Fruit fly (Drosophila melanogaster) whole organism, wandering third instar larva: Measurements from ENCODE around the gene CG4213.
A peak's percentile ranks its signal among the peaks of the same experiment; 100 is the strongest.

ENCODE experiments used
- Abd-B ChIP-seq: fragments of >200 bp; optimal IDR thresholded peaks from 2 replicates; lab custom pipeline; 2017; ENCODE audit warnings: missing biosample characterization, missing genetic modification characterization
- CG32264 ChIP-seq: fragments of 200-800 bp; sonication (Bioruptor generic); optimal IDR thresholded peaks from 2 replicates; lab custom pipeline; 2016; ENCODE audit warnings: missing biosample characterization, missing genetic modification characterization
- CG9705 ChIP-seq: fragments of 200-800 bp; sonication (Bioruptor generic); optimal IDR thresholded peaks from 2 replicates; lab custom pipeline; 2018; ENCODE audit warnings: missing biosample characterization, mild to moderate bottlenecking, missing genetic modification characterization
- CrebA ChIP-seq: fragments of 200-800 bp; sonication (Bioruptor generic); optimal IDR thresholded peaks from 2 replicates; lab custom pipeline; 2016; ENCODE audit warnings: missing biosample characterization, mild to moderate bottlenecking, missing genetic modification characterization, borderline replicate concordance
- Dfd ChIP-seq: fragments of >200 bp; optimal IDR thresholded peaks from 2 replicates; lab custom pipeline; 2017; ENCODE audit warnings: missing biosample characterization, missing genetic modification characterization
- Dif ChIP-seq: fragments of 200-275, 200-300 bp; sonication (Bioruptor generic); optimal IDR thresholded peaks from 2 replicates; lab custom pipeline; 2018; ENCODE audit warnings: missing biosample characterization, missing genetic modification characterization; ENCODE audit not compliant: partially characterized antibody
- GATAd ChIP-seq: sonication (Bioruptor generic); optimal IDR thresholded peaks from 2 replicates; lab custom pipeline; 2016; ENCODE audit warnings: missing biosample characterization, missing genetic modification characterization
- HLH106 ChIP-seq: fragments of 200-800 bp; optimal IDR thresholded peaks from 3 replicates; lab custom pipeline; 2019; ENCODE audit warnings: missing biosample characterization, mild to moderate bottlenecking, missing genetic modification characterization, moderate library complexity
- Hnf4 ChIP-seq: fragments of 200-800 bp; sonication (Bioruptor generic); optimal IDR thresholded peaks from 2 replicates; lab custom pipeline; 2016; ENCODE audit warnings: missing biosample characterization, mild to moderate bottlenecking, missing genetic modification characterization
- Hr78 ChIP-seq: fragments of >200 bp; optimal IDR thresholded peaks from 2 replicates; lab custom pipeline; 2017; ENCODE audit warnings: missing biosample characterization, missing genetic modification characterization
- Hr83 ChIP-seq: fragments of 200-300 bp; sonication (Bioruptor generic); optimal IDR thresholded peaks from 2 replicates; lab custom pipeline; 2016; ENCODE audit warnings: missing biosample characterization, mild to moderate bottlenecking, missing genetic modification characterization, moderate library complexity; ENCODE audit not compliant: poor library complexity, severe bottlenecking
- Jra ChIP-seq: sonication (Bioruptor generic); optimal IDR thresholded peaks from 2 replicates; lab custom pipeline; 2016; ENCODE audit warnings: missing biosample characterization, missing genetic modification characterization
- Mio ChIP-seq: sonication (Bioruptor generic); optimal IDR thresholded peaks from 2 replicates; lab custom pipeline; 2016; ENCODE audit warnings: missing biosample characterization, missing genetic modification characterization
- Myc ChIP-seq: fragments of >200 bp; optimal IDR thresholded peaks from 2 replicates; lab custom pipeline; 2017
- N ChIP-seq: fragments of >200 bp; optimal IDR thresholded peaks from 2 replicates; lab custom pipeline; 2018; ENCODE audit warnings: missing biosample characterization, missing external identifiers, missing genetic modification characterization
- OdsH ChIP-seq: fragments of 200-800 bp; sonication (Bioruptor generic); optimal IDR thresholded peaks from 2 replicates; lab custom pipeline; 2016; ENCODE audit warnings: missing biosample characterization, mild to moderate bottlenecking, missing genetic modification characterization
- Rel ChIP-seq, 2 experiments: fragments of 200-800 bp; sonication (Bioruptor generic) in 1 of 2; optimal IDR thresholded peaks; 2 replicates in 1 of 2; 3 replicates in 1 of 2; lab custom pipeline; 2016 to 2019; ENCODE audit warnings: mild to moderate bottlenecking in 2 of 2, missing biosample characterization in 2 of 2, missing genetic modification characterization in 2 of 2, moderate library complexity in 1 of 2
- Sp1 ChIP-seq: fragments of 200-800 bp; sonication (Bioruptor generic); optimal IDR thresholded peaks from 3 replicates; lab custom pipeline; 2019; ENCODE audit warnings: missing biosample characterization, mild to moderate bottlenecking, missing genetic modification characterization, moderate library complexity
- br ChIP-seq: fragments of 200-800 bp; sonication (Bioruptor generic); optimal IDR thresholded peaks from 2 replicates; lab custom pipeline; 2016; ENCODE audit warnings: missing biosample characterization, missing genetic modification characterization
- brk ChIP-seq: fragments of 200-800 bp; sonication (Bioruptor generic); optimal IDR thresholded peaks from 2 replicates; lab custom pipeline; 2016; ENCODE audit warnings: missing biosample characterization, mild to moderate bottlenecking, missing genetic modification characterization
- dl ChIP-seq, 2 experiments: fragments of 175-275, 200-275 bp in 1 of 2; fragments of 200-275 bp in 1 of 2; sonication (Bioruptor generic); optimal IDR thresholded peaks; lab custom pipeline; 2018; ENCODE audit warnings: mild to moderate bottlenecking in 2 of 2, missing biosample characterization in 2 of 2, missing genetic modification characterization in 2 of 2, moderate library complexity in 2 of 2; ENCODE audit not compliant: partially characterized antibody in 2 of 2, insufficient read depth in 1 of 2
- dmrt93B ChIP-seq: fragments of 200-800 bp; sonication (Bioruptor generic); optimal IDR thresholded peaks from 2 replicates; lab custom pipeline; 2018; ENCODE audit warnings: missing biosample characterization, mild to moderate bottlenecking, missing genetic modification characterization
- dsf ChIP-seq: sonication (Bioruptor generic); optimal IDR thresholded peaks from 2 replicates; lab custom pipeline; 2016; ENCODE audit warnings: missing biosample characterization, missing genetic modification characterization, borderline replicate concordance
- ey ChIP-seq: fragments of 200-800 bp; sonication (Bioruptor generic); optimal IDR thresholded peaks from 2 replicates; lab custom pipeline; 2016; ENCODE audit warnings: missing biosample characterization, missing genetic modification characterization
- foxo ChIP-seq, 2 experiments: fragments of 200-800 bp; sonication (Bioruptor generic); optimal IDR thresholded peaks; 2 replicates in 1 of 2; 3 replicates in 1 of 2; lab custom pipeline; 2016 to 2017; ENCODE audit warnings: missing biosample characterization in 2 of 2, missing genetic modification characterization in 2 of 2
- fru ChIP-seq: fragments of 200-800 bp; sonication (Bioruptor generic); optimal IDR thresholded peaks from 3 replicates; lab custom pipeline; 2016; ENCODE audit warnings: missing biosample characterization, mild to moderate bottlenecking, missing genetic modification characterization
- h ChIP-seq: fragments of 200-800 bp; sonication (Bioruptor generic); optimal IDR thresholded peaks from 3 replicates; lab custom pipeline; 2016; ENCODE audit warnings: missing biosample characterization, mild to moderate bottlenecking, missing genetic modification characterization
- jim ChIP-seq: fragments of 175-275, 200-325 bp; sonication (Bioruptor generic); optimal IDR thresholded peaks from 2 replicates; lab custom pipeline; 2016; ENCODE audit warnings: missing biosample characterization, mild to moderate bottlenecking, missing genetic modification characterization
- lola ChIP-seq: fragments of >200 bp; optimal IDR thresholded peaks from 2 replicates; lab custom pipeline; 2017; ENCODE audit warnings: missing biosample characterization, missing genetic modification characterization
- pan ChIP-seq: fragments of >200 bp; optimal IDR thresholded peaks from 2 replicates; lab custom pipeline; 2017
- psq ChIP-seq: fragments of 200-800 bp; sonication (Bioruptor generic); optimal IDR thresholded peaks from 3 replicates; lab custom pipeline; 2017; ENCODE audit warnings: missing biosample characterization, mild to moderate bottlenecking, missing genetic modification characterization, moderate library complexity
- rgr ChIP-seq: fragments of 200-800 bp; sonication (Bioruptor generic); optimal IDR thresholded peaks from 3 replicates; lab custom pipeline; 2016; ENCODE audit warnings: missing biosample characterization, mild to moderate bottlenecking, missing genetic modification characterization
- sage ChIP-seq: fragments of 200-800 bp; sonication (Bioruptor generic); optimal IDR thresholded peaks from 2 replicates; lab custom pipeline; 2016; ENCODE audit warnings: missing biosample characterization, mild to moderate bottlenecking, missing genetic modification characterization
- sv ChIP-seq: fragments of 200-800 bp; sonication (Bioruptor generic); optimal IDR thresholded peaks from 3 replicates; lab custom pipeline; 2016; ENCODE audit warnings: missing biosample characterization, missing genetic modification characterization
- tai ChIP-seq: sonication (Bioruptor generic); optimal IDR thresholded peaks from 2 replicates; lab custom pipeline; 2016; ENCODE audit warnings: missing biosample characterization, missing genetic modification characterization
- usp ChIP-seq: fragments of >200 bp; optimal IDR thresholded peaks from 2 replicates; lab custom pipeline; 2017; ENCODE audit warnings: missing biosample characterization, missing genetic modification characterization
- woc ChIP-seq: sonication (Bioruptor generic); optimal IDR thresholded peaks from 2 replicates; lab custom pipeline; 2016; ENCODE audit warnings: missing biosample characterization, mild to moderate bottlenecking, missing genetic modification characterization

CG4213 gene

DNA sequence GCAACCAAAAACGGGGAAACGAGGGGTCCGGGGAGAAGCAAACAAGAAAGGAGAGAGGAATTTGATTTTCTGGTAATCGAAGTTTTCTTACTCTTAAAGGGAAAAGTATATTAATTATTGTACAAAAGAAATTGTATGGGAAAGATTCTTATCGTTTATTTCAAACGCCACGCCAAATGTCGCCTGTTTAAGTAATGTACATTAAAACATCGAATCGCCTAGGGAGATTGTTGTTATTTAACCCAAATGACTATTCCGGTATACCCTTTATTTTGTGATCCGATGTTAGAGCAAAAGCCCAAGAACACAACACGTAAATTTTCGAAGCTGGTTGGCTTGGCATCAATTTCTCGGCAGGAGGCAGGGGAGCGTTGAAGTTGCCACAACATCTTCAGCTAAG is 37.3 kb upstream of the CG4213 start:
- TF ChIP-seq sv (GFP tag; lab: Kevin White, UChicago) (no peak), OdsH (GFP tag; lab: Kevin White, UChicago) (peak; percentile 90), h (GFP tag; lab: Kevin White, UChicago) (peak; percentile 92), pan (lab: Kevin White, UChicago) (no peak), Sp1 (peak; percentile 92), psq (GFP tag; lab: Kevin White, UChicago) (peak; percentile 94), dmrt93B (GFP tag; lab: Kevin White, UChicago) (peak; percentile 80), br (peak; percentile 92), brk (peak; percentile 91), GATAd (GFP tag; lab: Kevin White, UChicago) (peak; percentile 10), woc (peak; percentile 99), CG9705 (GFP tag; lab: Kevin White, UChicago) (peak; percentile 85), Jra (GFP tag; lab: Kevin White, UChicago) (peak; percentile 82), ey (GFP tag; lab: Kevin White, UChicago) (peak; percentile 91), CrebA (GFP tag; lab: Kevin White, UChicago) (peak; percentile 72), tai (GFP tag; lab: Kevin White, UChicago) (peak; percentile 90), jim (GFP tag; lab: Kevin White, UChicago) (no peak), Hnf4 (GFP tag; lab: Kevin White, UChicago) (peak; percentile 90), sage (GFP tag; lab: Kevin White, UChicago) (peak; percentile 76), CG32264 (GFP tag; lab: Kevin White, UChicago) (peak; percentile 80), HLH106 (peak; percentile 94), Myc (no peak), dsf (GFP tag; lab: Kevin White, UChicago) (peak; percentile 80), foxo (GFP tag; optimal IDR thresholded peaks at IDR 0.05; lab: Kevin White, UChicago) (peak; percentile 16 to 92), rgr (GFP tag; lab: Kevin White, UChicago) (peak; percentile 89), dl (GFP tag; optimal IDR thresholded peaks at IDR 0.05; lab: Kevin White, UChicago; ENCODE audit: insufficient read depth in 1 of 2, partially characterized antibody in 2 of 2) (no peak), fru (GFP tag; lab: Kevin White, UChicago) (peak; percentile 92), lola (GFP tag; lab: Kevin White, UChicago) (no peak), Rel (GFP tag; optimal IDR thresholded peaks at IDR 0.05; lab: Kevin White, UChicago) (peak; percentile 51), Rel (tag; optimal IDR thresholded peaks at IDR 0.05; lab: Kevin White, UChicago) (peak; percentile 60)
- TF ChIP-seq, all 38 proteins: peak for 23

dm6 chr2L:437498-437897 is 35.5 kb upstream of the CG4213 start:
- TF ChIP-seq Myc (no peak), OdsH (GFP tag; lab: Kevin White, UChicago) (no peak), fru (GFP tag; lab: Kevin White, UChicago) (no peak), sage (GFP tag; lab: Kevin White, UChicago) (no peak), Hr78 (GFP tag; lab: Kevin White, UChicago) (no peak), Dif (GFP tag; lab: Kevin White, UChicago) (no peak), N (GFP tag; lab: Kevin White, UChicago) (no peak)

DNA sequence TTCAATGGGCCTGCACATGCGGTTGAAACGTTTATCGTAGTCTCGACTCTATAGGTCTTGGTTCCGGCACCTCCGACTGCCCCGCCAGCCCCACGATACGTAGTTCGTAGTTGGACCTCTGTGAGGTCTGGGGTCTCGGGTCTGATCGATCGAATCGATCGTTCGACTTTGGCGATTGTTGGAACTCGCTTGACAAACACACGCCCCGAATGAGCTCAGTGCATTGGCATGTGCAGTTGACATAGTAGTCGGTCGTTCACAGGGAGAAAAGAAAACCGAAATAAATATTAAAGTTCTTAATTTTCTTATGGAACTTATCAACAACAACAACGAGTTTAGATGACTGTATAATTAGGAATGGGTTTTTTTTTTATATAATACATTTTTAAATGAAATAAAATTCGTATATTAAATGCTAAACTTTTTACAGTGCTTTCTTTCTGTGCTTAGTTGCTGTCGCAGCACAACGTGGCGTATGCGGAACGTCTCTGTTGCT is 33.4 kb upstream of the CG4213 start:
- TF ChIP-seq dsf (GFP tag; lab: Kevin White, UChicago), result no peak
- no peak for TF ChIP-seq Dif (GFP tag; lab: Kevin White, UChicago)
- TF ChIP-seq N (GFP tag; lab: Kevin White, UChicago), result no peak
- no peak for TF ChIP-seq br
- no peak for TF ChIP-seq Dfd
- TF ChIP-seq h (GFP tag; lab: Kevin White, UChicago), result peak; percentile 52
- no peak for TF ChIP-seq Mio (GFP tag; lab: Kevin White, UChicago)
- TF ChIP-seq Sp1, result no peak
- peak; percentile 50 for TF ChIP-seq OdsH (GFP tag; lab: Kevin White, UChicago)
- TF ChIP-seq fru (GFP tag; lab: Kevin White, UChicago), result peak; percentile 6
- peak; percentile 36 for TF ChIP-seq rgr (GFP tag; lab: Kevin White, UChicago)
- peak; percentile 24 for TF ChIP-seq Hnf4 (GFP tag; lab: Kevin White, UChicago)
- TF ChIP-seq ey (GFP tag; lab: Kevin White, UChicago), result peak; percentile 16
- TF ChIP-seq tai (GFP tag; lab: Kevin White, UChicago), result no peak
- TF ChIP-seq usp (GFP tag; lab: Kevin White, UChicago), result no peak
- no peak for TF ChIP-seq Abd-B (GFP tag; lab: Kevin White, UChicago)
- TF ChIP-seq Myc, result no peak
- TF ChIP-seq CG9705 (GFP tag; lab: Kevin White, UChicago), result no peak
- TF ChIP-seq sage (GFP tag; lab: Kevin White, UChicago), result no peak
- TF ChIP-seq brk, result peak; percentile 51
- TF ChIP-seq dmrt93B (GFP tag; lab: Kevin White, UChicago), result no peak
- TF ChIP-seq Jra (GFP tag; lab: Kevin White, UChicago), result no peak
- TF ChIP-seq Rel (GFP tag; optimal IDR thresholded peaks at IDR 0.05; lab: Kevin White, UChicago), result peak; percentile 7
- no peak for TF ChIP-seq Rel (tag; optimal IDR thresholded peaks at IDR 0.05; lab: Kevin White, UChicago)
- no peak for TF ChIP-seq GATAd (GFP tag; lab: Kevin White, UChicago)
- TF ChIP-seq psq (GFP tag; lab: Kevin White, UChicago), result peak; percentile 45
- peak in 1 of 2 experiments; percentile 64 for TF ChIP-seq foxo (GFP tag; optimal IDR thresholded peaks at IDR 0.05; lab: Kevin White, UChicago)
- TF ChIP-seq sv (GFP tag; lab: Kevin White, UChicago), result no peak
- no peak for TF ChIP-seq Hr83 (GFP tag; lab: Kevin White, UChicago)
